Fruit fly (Drosophila melanogaster): ENCODE measurements around the gene mri.

mri gene

dm6 chr3L:160446-161094 lies 39.4 kb upstream of the mri start (continued):
- TF ChIP-seq ems (GFP tag; optimal IDR thresholded peaks at IDR 0.05): no peak
- TF ChIP-seq Neu2 (GFP tag; optimal IDR thresholded peaks at IDR 0.05; ENCODE audit: borderline replicate concordance): no peak
- TF ChIP-seq Lhr (GFP tag; optimal IDR thresholded peaks at IDR 0.05): no peak
- no peak for TF ChIP-seq CG3995 (GFP tag; optimal IDR thresholded peaks at IDR 0.05)
- no peak for TF ChIP-seq CG4820 (GFP tag; optimal IDR thresholded peaks at IDR 0.05)
- no peak for TF ChIP-seq CG1024 (GFP tag; IDR thresholded peaks at IDR 0.05)
- no peak for TF ChIP-seq dm (GFP tag; optimal IDR thresholded peaks at IDR 0.05)
- TF ChIP-seq br (optimal IDR thresholded peaks at IDR 0.05): no peak
- no peak for TF ChIP-seq CG10654 (GFP tag; optimal IDR thresholded peaks at IDR 0.05)
- no peak for TF ChIP-seq HHEX (GFP tag; optimal IDR thresholded peaks at IDR 0.05)
- peak; percentile 46 for TF ChIP-seq CG3281 (GFP tag; optimal IDR thresholded peaks at IDR 0.05)
- no peak for TF ChIP-seq CG12391 (tag; optimal IDR thresholded peaks at IDR 0.05)
- no peak for TF ChIP-seq Hr3 (GFP tag; optimal IDR thresholded peaks at IDR 0.05)
- no peak for TF ChIP-seq jigr1 (GFP tag; IDR thresholded peaks at IDR 0.05)
- TF ChIP-seq CG4404 (GFP tag; IDR thresholded peaks at IDR 0.05): no peak
- no peak for TF ChIP-seq sens-2 (GFP tag; IDR thresholded peaks at IDR 0.05)
- TF ChIP-seq CG1647 (GFP tag; optimal IDR thresholded peaks at IDR 0.05): no peak
- no peak for TF ChIP-seq Oaz (GFP tag; IDR thresholded peaks at IDR 0.05)
- no peak for TF ChIP-seq CG10321 (GFP tag; IDR thresholded peaks at IDR 0.05)
- no peak for TF ChIP-seq HLH3B (GFP tag; IDR thresholded peaks at IDR 0.05)
- peak; percentile 5 for TF ChIP-seq gcm2 (GFP tag; optimal IDR thresholded peaks at IDR 0.05)
- no peak for TF ChIP-seq az2 (GFP tag; optimal IDR thresholded peaks at IDR 0.05)
- no peak; the same call in 1 of the 2 replicates for TF ChIP-seq Atf6 (GFP tag; IDR thresholded peaks at IDR 0.05)
- no peak for TF ChIP-seq CG1602 (GFP tag; optimal IDR thresholded peaks at IDR 0.05)
- no peak for TF ChIP-seq CG4328 (GFP tag; optimal IDR thresholded peaks at IDR 0.05)
- peak in 1 of 2 experiments; percentile 79 for TF ChIP-seq eve (GFP tag; optimal IDR thresholded peaks at IDR 0.05)
- no peak for TF ChIP-seq CG13624 (GFP tag; optimal IDR thresholded peaks at IDR 0.05)
- peak; percentile 33 for TF ChIP-seq zf30C (GFP tag; optimal IDR thresholded peaks at IDR 0.05)
- TF ChIP-seq CG12659 (GFP tag; optimal IDR thresholded peaks at IDR 0.05): peak; percentile 23
- TF ChIP-seq fru (optimal IDR thresholded peaks at IDR 0.05): no peak
- peak; percentile 5 for TF ChIP-seq CG7839 (tag; optimal IDR thresholded peaks at IDR 0.05)
- TF ChIP-seq Dip3 (GFP tag; optimal IDR thresholded peaks at IDR 0.05): no peak
- no peak for TF ChIP-seq CG7271 (tag; optimal IDR thresholded peaks at IDR 0.05)
- TF ChIP-seq trem (tag; optimal IDR thresholded peaks at IDR 0.05): no peak
- no peak for TF ChIP-seq CG34422 (GFP tag; IDR thresholded peaks at IDR 0.05)
- TF ChIP-seq Hsf (GFP tag; optimal IDR thresholded peaks at IDR 0.05): no peak
- TF ChIP-seq Taf1 (GFP tag; IDR thresholded peaks at IDR 0.05): no peak
- peak; percentile 37 for TF ChIP-seq gcm (GFP tag; optimal IDR thresholded peaks at IDR 0.05)
- no peak for TF ChIP-seq org-1 (GFP tag; optimal IDR thresholded peaks at IDR 0.05)
- no peak for TF ChIP-seq dmrt99B (tag; optimal IDR thresholded peaks at IDR 0.05)
- TF ChIP-seq wek (GFP tag; optimal IDR thresholded peaks at IDR 0.05): no peak
- TF ChIP-seq Xbp1 (GFP tag; optimal IDR thresholded peaks at IDR 0.05): no peak
- no peak for TF ChIP-seq zfh2 (GFP tag; optimal IDR thresholded peaks at IDR 0.05)
- TF ChIP-seq CG18262 (tag; optimal IDR thresholded peaks at IDR 0.05): no peak
- TF ChIP-seq Sin3A (optimal IDR thresholded peaks at IDR 0.05): no peak
- no peak for TF ChIP-seq Sry-δ (GFP tag; optimal IDR thresholded peaks at IDR 0.05)
- TF ChIP-seq HLH54F (GFP tag; optimal IDR thresholded peaks at IDR 0.05): no peak
- peak; percentile 91 for TF ChIP-seq Deaf1 (tag; optimal IDR thresholded peaks at IDR 0.05)
- no peak for TF ChIP-seq HLH4C (GFP tag; IDR thresholded peaks at IDR 0.05; ENCODE audit: partially characterized antibody)
- no peak for TF ChIP-seq B-H1 (GFP tag; IDR thresholded peaks at IDR 0.05)
- no peak for TF ChIP-seq CG15696 (tag; optimal IDR thresholded peaks at IDR 0.05)
- no peak for TF ChIP-seq al (GFP tag; IDR thresholded peaks at IDR 0.05)
- TF ChIP-seq fu2 (GFP tag; optimal IDR thresholded peaks at IDR 0.05): no peak

Measured in whole organism, embryonic.